Fruit fly (Drosophila melanogaster) S2 (cell line): Measurements from ENCODE around the gene CG14971.

Experiments
- CG8478 ChIP-seq: fragments of >200 bp; optimal IDR thresholded peaks from 2 replicates; lab custom pipeline; 2018
- CTCF ChIP-seq, 2 experiments: fragments of >200 bp; optimal IDR thresholded peaks; 2 replicates each; lab custom pipeline; 2018

DNA sequence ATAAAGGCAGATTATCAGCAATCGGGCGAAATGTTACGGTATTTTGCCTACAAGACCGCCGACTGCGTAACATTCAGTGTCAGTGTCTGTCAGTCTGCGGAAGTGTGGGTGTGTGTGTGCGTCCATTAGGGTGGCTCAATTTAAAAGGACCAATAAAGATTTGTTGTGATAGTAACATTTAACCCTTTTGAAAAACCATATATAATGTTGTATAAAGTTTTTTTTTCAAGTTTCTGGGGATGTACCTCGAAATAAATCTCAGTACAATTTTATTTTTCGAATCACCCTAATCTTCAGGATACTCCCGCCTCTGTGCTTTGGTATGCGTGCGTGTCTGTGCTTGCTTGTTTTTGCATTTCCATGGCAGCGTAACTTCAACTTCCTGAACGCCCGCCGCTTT lies 1.7 kb upstream of the CG14971 start:
- no peak for TF ChIP-seq CG8478 (lab: Kevin White, UChicago)
- no peak for TF ChIP-seq CTCF (optimal IDR thresholded peaks at IDR 0.05; lab: Kevin White, UChicago)
